Worm (Caenorhabditis elegans): ENCODE results near the gene mfn-1.

DNA sequence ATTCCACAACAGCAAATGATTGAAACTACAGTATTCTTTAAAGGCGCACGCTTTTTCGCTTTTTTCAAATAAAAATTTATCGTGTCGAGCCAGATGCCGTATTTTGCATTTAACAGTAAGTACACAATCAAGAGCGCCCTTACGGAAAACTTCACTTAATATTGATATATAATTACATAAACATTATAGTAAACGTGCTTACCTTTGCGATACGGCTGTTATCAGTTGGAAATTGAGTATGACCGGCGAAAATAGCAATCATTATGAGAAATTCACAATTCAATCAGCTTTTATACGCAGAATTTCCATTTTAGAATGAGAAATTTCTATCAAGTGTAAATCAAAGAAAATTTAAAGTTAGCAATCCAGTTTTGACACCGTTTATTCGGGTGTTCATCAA lies 28.4 kb upstream of the mfn-1 start, which contains the start of gene B0334.20:
- TF ChIP-seq tbx-7 (tag; optimal IDR thresholded peaks at IDR 0.05) (no peak), pat-9 (tag; optimal IDR thresholded peaks at IDR 0.05) (no peak), ama-1 (optimal IDR thresholded peaks at IDR 0.05) (no peak), rnt-1 (tag; optimal IDR thresholded peaks at IDR 0.05) (no peak), pros-1 (tag; optimal IDR thresholded peaks at IDR 0.05) (no peak), mec-3 (tag; optimal IDR thresholded peaks at IDR 0.05; ENCODE audit: borderline replicate concordance) (no peak), T23F11.4 (GFP tag; optimal IDR thresholded peaks at IDR 0.05) (no peak), madf-2 (tag; optimal IDR thresholded peaks at IDR 0.05) (no peak), pha-4 (tag; optimal IDR thresholded peaks at IDR 0.05) (no peak), npax-4 (tag; optimal IDR thresholded peaks at IDR 0.05) (no peak), C38D4.7 (GFP tag; optimal IDR thresholded peaks at IDR 0.05) (no peak), ceh-14 (tag; optimal IDR thresholded peaks at IDR 0.05) (no peak)

All from whole organism, late embryonic.